Fruit fly (Drosophila melanogaster): ENCODE results near the gene glo.
A peak's percentile ranks its signal among the peaks of the same experiment; 100 is the strongest.

Gene glo

DNA sequence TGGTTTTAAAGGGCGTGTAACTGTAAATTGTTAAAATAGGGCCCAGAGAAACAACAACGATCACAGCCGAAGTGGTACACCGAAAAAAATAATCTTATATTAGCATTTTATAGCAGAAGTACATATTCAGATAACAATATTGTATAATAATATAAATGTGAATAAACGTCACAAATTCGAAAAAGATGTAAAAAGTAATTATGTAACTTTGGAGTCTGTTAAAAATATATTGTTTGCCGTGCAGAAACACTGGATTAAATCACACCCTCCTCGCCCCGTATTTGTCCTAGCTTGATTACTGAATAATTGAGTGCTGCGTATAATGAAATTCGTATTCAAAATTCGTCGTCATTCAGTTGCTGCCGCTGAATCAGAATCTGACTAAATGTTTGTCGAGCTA lies 35.9 kb upstream of the glo start (continued):
- no peak for TF ChIP-seq wdn (GFP tag; IDR thresholded peaks at IDR 0.05)
- TF ChIP-seq CG7928 (GFP tag; optimal IDR thresholded peaks at IDR 0.05) = no peak
- no peak for TF ChIP-seq run (tag; optimal IDR thresholded peaks at IDR 0.05)
- TF ChIP-seq fd64A (GFP tag; optimal IDR thresholded peaks at IDR 0.05) = no peak
- TF ChIP-seq Ets65A (GFP tag) = no peak
- TF ChIP-seq CG7357 (GFP tag; IDR thresholded peaks at IDR 0.05) = no peak
- TF ChIP-seq CG13424 (tag; optimal IDR thresholded peaks at IDR 0.05) = peak; percentile 30
- no peak for TF ChIP-seq Usf (GFP tag; optimal IDR thresholded peaks at IDR 0.05)
- TF ChIP-seq CG12071 (GFP tag; optimal IDR thresholded peaks at IDR 0.05) = no peak
- TF ChIP-seq cato (GFP tag; optimal IDR thresholded peaks at IDR 0.05; ENCODE audit: borderline replicate concordance) = no peak
- no peak for TF ChIP-seq CG16779 (GFP tag; IDR thresholded peaks at IDR 0.05)
- no peak for TF ChIP-seq amos (GFP tag; IDR thresholded peaks at IDR 0.05; ENCODE audit: partially characterized antibody)
- no peak for TF ChIP-seq CG7987 (GFP tag; optimal IDR thresholded peaks at IDR 0.05)
- TF ChIP-seq Oaz (GFP tag; IDR thresholded peaks at IDR 0.05) = no peak
- TF ChIP-seq CG13894 (tag; optimal IDR thresholded peaks at IDR 0.05) = no peak
- TF ChIP-seq CG6854 (GFP tag; optimal IDR thresholded peaks at IDR 0.05) = no peak
- TF ChIP-seq CG3726 (GFP tag; IDR thresholded peaks at IDR 0.05) = no peak
- TF ChIP-seq CG14667 (GFP tag; IDR thresholded peaks at IDR 0.05) = no peak
- no peak for TF ChIP-seq fru (optimal IDR thresholded peaks at IDR 0.05)
- no peak for TF ChIP-seq CG3281 (GFP tag; optimal IDR thresholded peaks at IDR 0.05)
- no peak for TF ChIP-seq maf-S (GFP tag; optimal IDR thresholded peaks at IDR 0.05)
- TF ChIP-seq Meics (GFP tag; optimal IDR thresholded peaks at IDR 0.05) = peak; percentile 43
- peak; percentile 52 for TF ChIP-seq CG7839 (tag; optimal IDR thresholded peaks at IDR 0.05)
- no peak for TF ChIP-seq mld (GFP tag; IDR thresholded peaks at IDR 0.05; ENCODE audit: partially characterized antibody)
- no peak for TF ChIP-seq CG14965 (GFP tag; optimal IDR thresholded peaks at IDR 0.05; ENCODE audit: borderline replicate concordance)
- TF ChIP-seq chm (GFP tag; IDR thresholded peaks at IDR 0.05) = no peak
- TF ChIP-seq CG2199 (GFP tag; IDR thresholded peaks at IDR 0.05) = no peak

DNA sequence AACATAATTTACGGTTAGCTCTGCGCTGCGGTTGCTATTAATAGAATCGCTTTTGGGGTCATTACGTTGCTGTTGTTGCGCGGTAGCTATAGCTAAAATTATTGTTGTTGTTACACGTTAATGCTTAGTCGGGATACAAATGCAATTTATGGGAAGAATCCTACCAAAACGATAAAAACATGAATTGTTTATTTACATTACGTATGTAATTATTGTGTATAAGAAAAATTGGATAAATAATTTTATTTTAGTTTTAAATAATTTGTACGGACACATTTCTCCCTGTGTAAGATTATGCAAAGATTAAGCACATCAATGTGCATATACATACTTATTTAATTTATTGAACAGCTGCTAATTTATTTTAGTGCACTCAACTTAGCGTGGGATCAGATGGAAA lies 32.7 kb upstream of the glo start:
- TF ChIP-seq CG3726 (GFP tag; IDR thresholded peaks at IDR 0.05) (no peak), CG6689 (GFP tag; IDR thresholded peaks at IDR 0.05) (peak; percentile 35; the same call in 1 of the 2 replicates), chif (GFP tag; optimal IDR thresholded peaks at IDR 0.05) (no peak), CG34376 (GFP tag; optimal IDR thresholded peaks at IDR 0.05) (no peak), CG10274 (GFP tag; optimal IDR thresholded peaks at IDR 0.05) (no peak), unpg (GFP tag; optimal IDR thresholded peaks at IDR 0.05) (peak; percentile 78), stc (GFP tag; IDR thresholded peaks at IDR 0.05) (peak; percentile 46; the same call in 1 of the 2 replicates), Abd-B (GFP tag; optimal IDR thresholded peaks at IDR 0.05) (peak; percentile 62), pum (GFP tag; optimal IDR thresholded peaks at IDR 0.05) (no peak), CG10543 (GFP tag; optimal IDR thresholded peaks at IDR 0.05) (no peak), sens (GFP tag) (peak; percentile 69), trem (tag; optimal IDR thresholded peaks at IDR 0.05) (peak; percentile 64), CG4360 (GFP tag; IDR thresholded peaks at IDR 0.05) (peak; percentile 33; the same call in 1 of the 2 replicates), CG11695 (GFP tag; IDR thresholded peaks at IDR 0.05) (0 out of 3 replicates have a peak, but pooled peaks have one; percentile 13), D (optimal IDR thresholded peaks at IDR 0.05) (no peak), D (GFP tag; optimal IDR thresholded peaks at IDR 0.05) (peak; percentile 58), dmrt11E (tag; optimal IDR thresholded peaks at IDR 0.05) (peak; percentile 70), CG31224 (GFP tag; IDR thresholded peaks at IDR 0.05) (no peak), al (GFP tag; IDR thresholded peaks at IDR 0.05) (no peak), luna (GFP tag; optimal IDR thresholded peaks at IDR 0.05) (no peak), CG1602 (GFP tag; optimal IDR thresholded peaks at IDR 0.05) (peak; percentile 41), CG6791 (GFP tag; IDR thresholded peaks at IDR 0.05; ENCODE audit: partially characterized antibody) (no peak), Meics (GFP tag; optimal IDR thresholded peaks at IDR 0.05) (no peak), CG3407 (GFP tag; optimal IDR thresholded peaks at IDR 0.05) (peak; percentile 12), oc (tag; optimal IDR thresholded peaks at IDR 0.05) (peak; percentile 73), fd96Cb (tag; optimal IDR thresholded peaks at IDR 0.05) (peak; percentile 75), dpn (GFP tag; optimal IDR thresholded peaks at IDR 0.05) (peak in 1 of 2 experiments; percentile 27), tgo (GFP tag; IDR thresholded peaks at IDR 0.05) (peak; percentile 41; the same call in 2 of the 3 replicates)
